Worm (Caenorhabditis elegans) whole organism, early embryonic: ENCODE results near the gene C29A12.6.

Experiments used
- B0310.2 ChIP-seq: sonication (generic microtip); optimal IDR thresholded peaks from 2 replicates; lab custom pipeline; 2016; ENCODE audit warnings: mild to moderate bottlenecking, missing genetic modification characterization, missing compliant biosample characterization
- F13C5.2 ChIP-seq: sonication (generic microtip); optimal IDR thresholded peaks from 2 replicates; lab custom pipeline; 2017; ENCODE audit warnings: mild to moderate bottlenecking, missing genetic modification characterization, inconsistent platforms, missing compliant biosample characterization
- aly-1 ChIP-seq: sonication (generic microtip); optimal IDR thresholded peaks from 2 replicates; lab custom pipeline; 2016; ENCODE audit warnings: missing genetic modification characterization, missing compliant biosample characterization
- ama-1 ChIP-seq: fragments of 150-350 bp; optimal IDR thresholded peaks from 2 replicates; lab custom pipeline; 2014
- ceh-13 ChIP-seq: fragments of 200-800 bp; sonication (Bioruptor generic); optimal IDR thresholded peaks from 2 replicates; lab custom pipeline; 2018; ENCODE audit warnings: mild to moderate bottlenecking, missing genetic modification characterization, missing compliant biosample characterization
- ceh-36 ChIP-seq: sonication (generic microtip); optimal IDR thresholded peaks from 2 replicates; lab custom pipeline; 2016; ENCODE audit warnings: missing genetic modification characterization, inconsistent platforms, missing compliant biosample characterization
- ets-7 ChIP-seq: sonication (generic microtip); optimal IDR thresholded peaks from 2 replicates; lab custom pipeline; 2016; ENCODE audit warnings: missing genotype, missing genetic modification characterization, missing compliant biosample characterization
- flt-1 ChIP-seq: fragments of 200-800 bp; sonication (Bioruptor generic); IDR thresholded peaks from 2 replicates; pipeline ENCODE4 v1.3.6; 2022; ENCODE audit warnings: missing genetic modification characterization, missing compliant biosample characterization
- hmbx-1 ChIP-seq: sonication (generic microtip); optimal IDR thresholded peaks from 2 replicates; lab custom pipeline; 2016; ENCODE audit warnings: mild to moderate bottlenecking, missing genetic modification characterization, missing compliant biosample characterization
- hmg-4 ChIP-seq: fragments of 200-800 bp; sonication (Bioruptor generic); optimal IDR thresholded peaks from 2 replicates; lab custom pipeline; 2018; ENCODE audit warnings: mild to moderate bottlenecking, missing genetic modification characterization, missing compliant biosample characterization
- hnd-1 ChIP-seq: sonication (generic microtip); optimal IDR thresholded peaks from 2 replicates; lab custom pipeline; 2016; ENCODE audit warnings: missing genetic modification characterization, missing compliant biosample characterization
- pes-1 ChIP-seq: fragments of 200-800 bp; sonication (Bioruptor generic); IDR thresholded peaks from 2 replicates; pipeline ENCODE4 v1.3.6; 2022; ENCODE audit warnings: missing genetic modification reagents, missing genetic modification characterization, missing compliant biosample characterization
- scrt-1 ChIP-seq: fragments of 200-800 bp; sonication (Bioruptor generic); IDR thresholded peaks from 2 replicates; pipeline ENCODE4 v1.3.6; 2022; ENCODE audit warnings: missing genetic modification characterization, missing compliant biosample characterization
- sea-1 ChIP-seq: fragments of 200-800 bp; sonication (Bioruptor generic); conservative IDR thresholded peaks from 2 replicates; pipeline ENCODE4 v1.3.6; 2022; ENCODE audit warnings: missing genetic modification characterization, missing compliant biosample characterization
- tbx-11 ChIP-seq: fragments of 200-800 bp; sonication (Bioruptor generic); IDR thresholded peaks from 2 replicates; pipeline ENCODE4 v1.3.6; 2022; ENCODE audit warnings: missing genetic modification characterization, missing compliant biosample characterization
- tbx-37 ChIP-seq: fragments of 200-800 bp; sonication (Bioruptor generic); conservative IDR thresholded peaks from 2 replicates; pipeline ENCODE4 v1.3.6; 2022; ENCODE audit warnings: missing genetic modification reagents, missing genetic modification characterization, missing compliant biosample characterization
- tra-4 ChIP-seq: sonication (generic microtip); optimal IDR thresholded peaks from 2 replicates; lab custom pipeline; 2017; ENCODE audit warnings: missing genetic modification characterization, missing compliant biosample characterization

C29A12.6 gene

ce11 chrV:10873190-10873589 lies 26.2 kb downstream of the C29A12.6 start:
- TF ChIP-seq scrt-1 (GFP tag; lab: Robert Waterston, UW): no peak
- no peak for TF ChIP-seq tbx-11
- TF ChIP-seq ets-7 (tag; lab: Kevin White, UChicago): no peak
- no peak for TF ChIP-seq sea-1 (GFP tag; lab: Robert Waterston, UW)
- no peak for TF ChIP-seq ama-1 (lab: Kevin White, UChicago)
- no peak for TF ChIP-seq hnd-1 (tag; lab: Kevin White, UChicago)
- no peak for TF ChIP-seq ceh-36 (tag; lab: Kevin White, UChicago)
- no peak for TF ChIP-seq tra-4
- no peak for TF ChIP-seq hmg-4 (GFP tag; lab: Kevin White, UChicago)
- TF ChIP-seq F13C5.2 (tag; lab: Kevin White, UChicago): no peak
- no peak for TF ChIP-seq flt-1
- no peak for TF ChIP-seq pes-1 (GFP tag; lab: Robert Waterston, UW)
- no peak for TF ChIP-seq tbx-37 (GFP tag; lab: Robert Waterston, UW)
- no peak for TF ChIP-seq hmbx-1

- TF ChIP-seq ceh-36 (tag; lab: Kevin White, UChicago): no peak
- no peak for TF ChIP-seq hmg-4 (GFP tag; lab: Kevin White, UChicago)
- no peak for TF ChIP-seq hmbx-1
- no peak for TF ChIP-seq ets-7 (tag; lab: Kevin White, UChicago)
- TF ChIP-seq tra-4: no peak
- no peak for TF ChIP-seq F13C5.2 (tag; lab: Kevin White, UChicago)
- TF ChIP-seq ama-1 (lab: Kevin White, UChicago): no peak
- TF ChIP-seq ceh-13 (GFP tag; lab: Kevin White, UChicago): no peak
- TF ChIP-seq flt-1: no peak
Measured at ce11 chrV:10874938-10875599, 28.1 kb downstream of the C29A12.6 start.

DNA sequence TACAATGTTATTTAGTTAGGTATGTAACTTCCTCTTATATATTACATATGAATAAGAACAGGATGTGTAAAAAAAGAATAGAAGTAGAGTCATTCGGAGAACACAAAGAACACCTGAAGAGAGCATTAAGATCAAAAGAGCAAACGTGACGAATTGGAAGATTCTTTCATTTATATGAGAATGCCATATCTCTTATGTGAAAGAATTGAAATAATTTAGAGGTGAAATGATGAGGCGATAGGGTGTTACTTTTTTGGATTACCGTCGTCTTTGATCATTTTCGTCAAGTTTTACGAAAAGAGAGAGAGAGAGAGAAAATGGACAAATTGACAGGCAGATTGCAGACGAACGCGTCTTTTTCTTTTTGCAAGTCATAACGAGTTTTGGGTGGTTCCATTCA lies 29.5 kb downstream of the C29A12.6 start:
- no peak for TF ChIP-seq F13C5.2 (tag; lab: Kevin White, UChicago)
- no peak for TF ChIP-seq ama-1 (lab: Kevin White, UChicago)
- TF ChIP-seq hmg-4 (GFP tag; lab: Kevin White, UChicago): no peak
- no peak for TF ChIP-seq hnd-1 (tag; lab: Kevin White, UChicago)
- no peak for TF ChIP-seq flt-1
- no peak for TF ChIP-seq hmbx-1
- no peak for TF ChIP-seq B0310.2

DNA sequence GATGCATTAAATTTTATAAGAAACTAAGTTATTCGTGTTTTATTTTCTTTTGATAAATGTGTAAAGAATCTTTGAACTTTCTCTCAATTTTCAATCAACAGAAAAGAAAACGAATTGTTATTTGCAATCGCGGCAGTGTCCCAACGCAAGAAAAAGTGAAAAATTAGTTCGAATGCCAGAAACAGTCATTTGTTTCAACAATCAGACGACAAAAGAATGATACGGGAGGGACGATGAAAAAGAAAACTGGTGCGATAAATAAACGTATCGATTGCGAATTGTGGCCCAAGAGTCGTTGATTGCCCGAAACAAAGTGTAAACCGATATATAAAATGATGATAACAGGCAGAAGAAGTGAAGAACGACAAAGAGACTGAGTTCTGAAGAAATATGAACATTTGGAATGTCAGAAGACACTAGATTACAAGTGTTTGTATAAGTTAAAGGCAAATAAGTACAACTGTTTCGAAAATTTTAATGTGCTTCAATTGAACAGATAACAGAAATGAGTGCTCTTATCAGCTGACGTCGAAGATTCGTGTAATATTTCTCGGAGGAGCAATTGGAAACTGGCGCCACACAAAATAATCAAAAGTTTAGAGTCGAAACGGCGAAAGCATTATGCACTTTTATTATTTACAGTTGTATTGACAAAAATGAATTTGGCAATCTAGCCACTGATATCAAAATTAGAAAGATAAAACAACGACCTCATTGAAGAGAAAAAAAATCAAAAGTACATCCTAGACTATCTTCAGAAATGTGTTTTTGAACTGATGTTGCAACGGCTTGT lies 31.0 kb downstream of the C29A12.6 start:
- no peak for TF ChIP-seq B0310.2

- TF ChIP-seq hmbx-1 (no peak), ets-7 (tag; lab: Kevin White, UChicago) (no peak), tra-4 (no peak), scrt-1 (GFP tag; lab: Robert Waterston, UW) (no peak), tbx-11 (no peak), ama-1 (lab: Kevin White, UChicago) (no peak), F13C5.2 (tag; lab: Kevin White, UChicago) (no peak), B0310.2 (no peak)
Measured at ce11 chrV:10880138-10880882, 33.3 kb downstream of the C29A12.6 start, which contains the start of gene F32D8.1. F32D8.1 (plus strand) TSS chrV:10880832.

DNA sequence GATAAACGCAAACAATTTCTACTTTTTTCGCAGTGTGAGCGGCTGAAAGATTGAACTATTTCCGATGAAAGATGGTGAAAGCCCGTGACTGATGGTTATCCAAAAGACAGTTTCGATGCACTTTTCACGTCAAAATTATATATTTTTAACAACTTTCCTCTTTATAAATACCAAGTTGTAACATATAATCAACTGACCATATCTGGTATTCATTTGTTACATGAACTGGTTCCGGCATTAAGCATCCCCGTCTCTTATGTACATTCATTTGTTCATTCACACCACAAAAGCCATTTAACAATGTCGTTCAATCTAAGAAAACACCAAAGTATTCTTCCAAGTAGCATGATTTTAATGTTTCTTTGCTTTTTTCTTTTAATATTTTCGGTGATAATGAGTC lies 36.5 kb downstream of the C29A12.6 start, which contains the start of gene F32D8.2:
Gene F32D8.2 (plus strand): TSS at position 301 of the 400 bp plus-strand sequence.
- TF ChIP-seq hmbx-1 (no peak), hmg-4 (GFP tag; lab: Kevin White, UChicago) (no peak), B0310.2 (no peak), scrt-1 (GFP tag; lab: Robert Waterston, UW) (no peak), ets-7 (tag; lab: Kevin White, UChicago) (no peak), aly-1 (tag; lab: Kevin White, UChicago) (no peak), hnd-1 (tag; lab: Kevin White, UChicago) (no peak), sea-1 (GFP tag; lab: Robert Waterston, UW) (no peak), pes-1 (GFP tag; lab: Robert Waterston, UW) (no peak), tbx-11 (no peak), ceh-36 (tag; lab: Kevin White, UChicago) (no peak), F13C5.2 (tag; lab: Kevin White, UChicago) (no peak), tbx-37 (GFP tag; lab: Robert Waterston, UW) (no peak), flt-1 (no peak), ceh-13 (GFP tag; lab: Kevin White, UChicago) (no peak), ama-1 (lab: Kevin White, UChicago) (no peak), tra-4 (no peak)

DNA sequence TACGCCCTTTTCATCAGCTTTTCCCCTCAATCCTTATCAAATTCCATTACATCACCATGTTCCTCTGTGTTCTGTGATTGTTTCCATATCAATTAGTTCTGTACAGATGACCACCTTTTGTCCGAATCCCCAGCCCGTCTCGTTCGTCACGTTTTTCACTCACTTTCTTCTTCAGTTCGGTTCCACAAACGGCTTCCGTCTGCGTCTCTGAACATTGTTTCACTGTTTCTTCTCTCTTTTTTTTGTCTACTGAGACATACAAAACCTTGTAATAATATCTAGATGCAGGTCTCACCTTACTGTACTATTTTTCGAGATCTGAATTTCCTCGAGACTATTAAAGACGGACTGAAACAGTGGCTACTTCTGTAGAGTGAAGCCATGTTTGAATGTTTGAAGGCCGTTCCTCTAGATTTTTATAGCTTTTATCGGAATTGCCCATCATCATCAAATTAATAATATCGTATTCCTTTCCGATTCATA lies 39.5 kb downstream of the C29A12.6 start, which contains the start of gene F32D8.3:
Gene F32D8.3 (plus strand): TSS at position 433 of the 483 bp plus-strand sequence.
- TF ChIP-seq hmg-4 (GFP tag; lab: Kevin White, UChicago) (no peak), hmbx-1 (no peak), pes-1 (GFP tag; lab: Robert Waterston, UW) (no peak), ets-7 (tag; lab: Kevin White, UChicago) (no peak), sea-1 (GFP tag; lab: Robert Waterston, UW) (no peak), ceh-13 (GFP tag; lab: Kevin White, UChicago) (no peak), tbx-37 (GFP tag; lab: Robert Waterston, UW) (no peak), tbx-11 (no peak), F13C5.2 (tag; lab: Kevin White, UChicago) (no peak), tra-4 (no peak), aly-1 (tag; lab: Kevin White, UChicago) (no peak), ama-1 (lab: Kevin White, UChicago) (no peak), scrt-1 (GFP tag; lab: Robert Waterston, UW) (no peak), hnd-1 (tag; lab: Kevin White, UChicago) (no peak), flt-1 (no peak)
